Fruit fly (Drosophila melanogaster) ovary, adult (tissue): ENCODE results near the gene CtsF.

Source experiments
- CG17801 ChIP-seq: fragments of 200-800 bp; optimal IDR thresholded peaks from 2 replicates; lab custom pipeline; 2019; ENCODE audit warnings: missing biosample characterization, mild to moderate bottlenecking, missing genetic modification characterization, moderate library complexity; ENCODE audit not compliant: partially characterized antibody

Gene CtsF

dm6 chr3R:5250530-5251242, 859 bp downstream of the CtsF start:
- peak; percentile 50 for TF ChIP-seq CG17801 (GFP tag; lab: Kevin White, UChicago)

dm6 chr3R:5249308-5249707, 2.2 kb downstream of the CtsF start:
- TF ChIP-seq CG17801 (GFP tag; lab: Kevin White, UChicago): no peak

- no peak for TF ChIP-seq CG17801 (GFP tag; lab: Kevin White, UChicago)
Measured at dm6 chr3R:5246950-5247349, 4.6 kb downstream of the CtsF start.

- TF ChIP-seq CG17801 (GFP tag; lab: Kevin White, UChicago): no peak
Measured at dm6 chr3R:5240721-5241120, 10.8 kb downstream of the CtsF start, which contains the start of gene CG33293. Gene CG33293, minus strand, starts transcription at chr3R:5240735.

dm6 chr3R:5237215-5237614, 14.3 kb downstream of the CtsF start, which contains the start of gene rtp:
Gene rtp, minus strand, starts transcription at chr3R:5237315.
- no peak for TF ChIP-seq CG17801 (GFP tag; lab: Kevin White, UChicago)

dm6 chr3R:5232197-5232607, 19.3 kb downstream of the CtsF start, which contains the start of the genes Kat60 and Mms19:
Gene Kat60, minus strand, starts transcription at chr3R:5232209.
Gene Mms19, plus strand, starts transcription at chr3R:5232543.
- TF ChIP-seq CG17801 (GFP tag; lab: Kevin White, UChicago): no peak

dm6 chr3R:5231383-5232196, 20.0 kb downstream of the CtsF start:
- no peak for TF ChIP-seq CG17801 (GFP tag; lab: Kevin White, UChicago)

- TF ChIP-seq CG17801 (GFP tag; lab: Kevin White, UChicago): no peak
Measured at dm6 chr3R:5229458-5229857, 22.1 kb downstream of the CtsF start.

- TF ChIP-seq CG17801 (GFP tag; lab: Kevin White, UChicago): peak; percentile 4
Measured at dm6 chr3R:5226025-5226424, 25.5 kb downstream of the CtsF start, which contains the start of gene Vps37B. Gene Vps37B, plus strand, starts transcription at chr3R:5226158.

- TF ChIP-seq CG17801 (GFP tag; lab: Kevin White, UChicago): no peak
Measured at dm6 chr3R:5223839-5224238, 27.7 kb downstream of the CtsF start, which contains the start of gene CG14664. Gene CG14664, plus strand, starts transcription at chr3R:5224139.

- peak; percentile 61 for TF ChIP-seq CG17801 (GFP tag; lab: Kevin White, UChicago)
Measured at dm6 chr3R:5223135-5223534, 28.4 kb downstream of the CtsF start, which contains the start of gene CG2604. Gene CG2604, minus strand, starts transcription at chr3R:5223365.

- peak; percentile 21 for TF ChIP-seq CG17801 (GFP tag; lab: Kevin White, UChicago)
Measured at dm6 chr3R:5219466-5219865, 32.1 kb downstream of the CtsF start, which contains the start of the genes Prosbeta2R2 and CG1116. Gene Prosbeta2R2, minus strand, starts transcription at chr3R:5219528. Gene CG1116, plus strand, starts transcription at chr3R:5219657.

- TF ChIP-seq CG17801 (GFP tag; lab: Kevin White, UChicago): peak; percentile 64
Measured at dm6 chr3R:5217278-5217714, 34.2 kb downstream of the CtsF start, which contains the start of gene cno. Gene cno, minus strand, starts transcription at chr3R:5217456.

dm6 chr3R:5216308-5216765, 35.2 kb downstream of the CtsF start:
- no peak for TF ChIP-seq CG17801 (GFP tag; lab: Kevin White, UChicago)
